Worm (Caenorhabditis elegans): ENCODE data around the gene C02F4.4.

Gene C02F4.4

ce11 chrIV:10506016-10506415 lies 9.0 kb downstream of the C02F4.4 start:
- TF ChIP-seq vab-7 (GFP tag; IDR thresholded peaks at IDR 0.05): no peak
- no peak for TF ChIP-seq nhr-76 (tag; optimal IDR thresholded peaks at IDR 0.05)
- TF ChIP-seq ces-1 (GFP tag; optimal IDR thresholded peaks at IDR 0.05): no peak
- peak; percentile 21 for TF ChIP-seq dmd-6 (GFP tag; IDR thresholded peaks at IDR 0.05)
- TF ChIP-seq hlh-11 (tag; optimal IDR thresholded peaks at IDR 0.05): peak; percentile 48
- TF ChIP-seq egl-43 (GFP tag; IDR thresholded peaks at IDR 0.05): 0 out of 2 replicates have a peak, but pooled peaks have one; percentile 40
- TF ChIP-seq pqm-1 (tag; optimal IDR thresholded peaks at IDR 0.05): peak; percentile 8
- no peak for TF ChIP-seq lin-29 (GFP tag; IDR thresholded peaks at IDR 0.05)
- peak; percentile 87 for TF ChIP-seq aha-1 (tag)
- TF ChIP-seq Y105C5A.15 (GFP tag; IDR thresholded peaks at IDR 0.05): no peak
- peak; percentile 31 for TF ChIP-seq nhr-28 (tag; optimal IDR thresholded peaks at IDR 0.05)
- TF ChIP-seq nhr-111 (GFP tag; optimal IDR thresholded peaks at IDR 0.05): no peak

- TF ChIP-seq zip-2 (tag; optimal IDR thresholded peaks at IDR 0.05): no peak
- no peak for TF ChIP-seq Y5F2A.4 (GFP tag; optimal IDR thresholded peaks at IDR 0.05)
- peak; percentile 23 for TF ChIP-seq mep-1 (tag; optimal IDR thresholded peaks at IDR 0.05)
- no peak for TF ChIP-seq R02D3.7 (tag; optimal IDR thresholded peaks at IDR 0.05)
- TF ChIP-seq ceh-44 (GFP tag; IDR thresholded peaks at IDR 0.05): no peak
- TF ChIP-seq lin-1 (GFP tag; IDR thresholded peaks at IDR 0.05): no peak
- TF ChIP-seq unc-62 (GFP tag; optimal IDR thresholded peaks at IDR 0.05 in 1 of 2): peak in 1 of 2 experiments; percentile 54
- no peak for TF ChIP-seq unc-62 (tag; optimal IDR thresholded peaks at IDR 0.05)
- TF ChIP-seq pha-4 (GFP tag; IDR thresholded peaks at IDR 0.05): no peak
- no peak for TF ChIP-seq pha-4 (tag; optimal IDR thresholded peaks at IDR 0.05)
- peak in 1 of 2 experiments; percentile 29 for TF ChIP-seq lsy-2 (tag; optimal IDR thresholded peaks at IDR 0.05)
- TF ChIP-seq Y105C5A.15 (GFP tag; IDR thresholded peaks at IDR 0.05): no peak
- TF ChIP-seq aha-1 (tag): peak; percentile 19
- peak; percentile 19; the same call in 1 of the 2 replicates for TF ChIP-seq ctbp-1 (GFP tag; IDR thresholded peaks at IDR 0.05)
- TF ChIP-seq zfp-2 (tag; optimal IDR thresholded peaks at IDR 0.05): no peak
- no peak for TF ChIP-seq hlh-30 (tag; optimal IDR thresholded peaks at IDR 0.05; ENCODE audit: insufficient read depth)
- no peak for TF ChIP-seq pqm-1 (tag; optimal IDR thresholded peaks at IDR 0.05)
Measured at ce11 chrIV:10505016-10505415, 10.0 kb downstream of the C02F4.4 start.

- no peak for TF ChIP-seq Y105C5A.15 (GFP tag; IDR thresholded peaks at IDR 0.05)
- no peak for TF ChIP-seq saeg-2 (GFP tag; IDR thresholded peaks at IDR 0.05)
- TF ChIP-seq mep-1 (tag; optimal IDR thresholded peaks at IDR 0.05): peak; percentile 74
- 0 out of 2 replicates have a peak, but pooled peaks have one; percentile 28 for TF ChIP-seq snpc-1.2 (GFP tag; IDR thresholded peaks at IDR 0.05)
- TF ChIP-seq hlh-11 (tag; optimal IDR thresholded peaks at IDR 0.05): peak; percentile 73
- TF ChIP-seq daf-8 (GFP tag; IDR thresholded peaks at IDR 0.05): no peak
- peak; percentile 32 to 54 for TF ChIP-seq mdl-1 (tag; optimal IDR thresholded peaks at IDR 0.05)
- peak in 1 of 2 experiments; percentile 28 for TF ChIP-seq hif-1 (tag; optimal IDR thresholded peaks at IDR 0.05)
- no peak for TF ChIP-seq ZK337.2 (GFP tag; IDR thresholded peaks at IDR 0.05)
- no peak for TF ChIP-seq ces-1 (GFP tag; optimal IDR thresholded peaks at IDR 0.05)
- peak in 1 of 2 experiments; percentile 82 for TF ChIP-seq unc-62 (GFP tag; optimal IDR thresholded peaks at IDR 0.05 in 1 of 2)
- TF ChIP-seq unc-62 (tag; optimal IDR thresholded peaks at IDR 0.05): no peak
- TF ChIP-seq lin-29 (GFP tag; IDR thresholded peaks at IDR 0.05): no peak
- TF ChIP-seq lsy-2 (tag; optimal IDR thresholded peaks at IDR 0.05): peak; percentile 17 to 37
- TF ChIP-seq madf-9 (GFP tag; conservative IDR thresholded peaks at IDR 0.05): 0 out of 2 replicates have a peak, but pooled peaks have one; percentile 40
- TF ChIP-seq fkh-10 (GFP tag; optimal IDR thresholded peaks at IDR 0.05): peak; percentile 47
- peak; percentile 35 for TF ChIP-seq lin-13 (GFP tag; optimal IDR thresholded peaks at IDR 0.05)
- TF ChIP-seq nhr-48 (tag; optimal IDR thresholded peaks at IDR 0.05): no peak
- TF ChIP-seq dmd-6 (GFP tag; IDR thresholded peaks at IDR 0.05): peak; percentile 41
- no peak for TF ChIP-seq dve-1 (tag; optimal IDR thresholded peaks at IDR 0.05; ENCODE audit: insufficient read depth)
- TF ChIP-seq dmd-9 (GFP tag; IDR thresholded peaks at IDR 0.05): no peak
- peak; percentile 35 for TF ChIP-seq nhr-77 (tag; optimal IDR thresholded peaks at IDR 0.05)
- peak; percentile 41 for TF ChIP-seq hlh-30 (tag; optimal IDR thresholded peaks at IDR 0.05; ENCODE audit: insufficient read depth)
- TF ChIP-seq spr-1 (tag; optimal IDR thresholded peaks at IDR 0.05): peak; percentile 3
- TF ChIP-seq mdt-29 (GFP tag; IDR thresholded peaks at IDR 0.05): no peak
- TF ChIP-seq T26A8.4 (GFP tag; IDR thresholded peaks at IDR 0.05): no peak
- TF ChIP-seq vab-7 (GFP tag; IDR thresholded peaks at IDR 0.05): 0 out of 2 replicates have a peak, but pooled peaks have one; percentile 12
- TF ChIP-seq hmg-1.1 (GFP tag; IDR thresholded peaks at IDR 0.05): peak; percentile 71
- TF ChIP-seq egl-43 (GFP tag; IDR thresholded peaks at IDR 0.05): peak; percentile 79
- no peak for TF ChIP-seq lin-38 (GFP tag; IDR thresholded peaks at IDR 0.05)
- TF ChIP-seq php-3 (GFP tag; IDR thresholded peaks at IDR 0.05): no peak
- TF ChIP-seq nhr-11 (tag; optimal IDR thresholded peaks at IDR 0.05): peak; percentile 90
Measured at ce11 chrIV:10503750-10504232, 11.2 kb downstream of the C02F4.4 start.

Measured in whole organism, L4 larva.